Worm (Caenorhabditis elegans): ENCODE results near the gene ZK856.19.

ce11 chrV:10220605-10221004, 15.9 kb upstream of the ZK856.19 start, which contains the start of gene C12D8.13:
- TF ChIP-seq pqm-1 (tag; optimal IDR thresholded peaks at IDR 0.05) (no peak), skn-1 (tag; optimal IDR thresholded peaks at IDR 0.05) (no peak), egl-27 (tag; optimal IDR thresholded peaks at IDR 0.05) (no peak), tbx-2 (tag; optimal IDR thresholded peaks at IDR 0.05) (no peak), nhr-12 (tag; optimal IDR thresholded peaks at IDR 0.05) (no peak), nhr-77 (tag; optimal IDR thresholded peaks at IDR 0.05) (no peak), nhr-237 (tag; optimal IDR thresholded peaks at IDR 0.05) (no peak), sea-2 (GFP tag; optimal IDR thresholded peaks at IDR 0.05) (no peak), nhr-28 (tag; optimal IDR thresholded peaks at IDR 0.05) (no peak), mml-1 (tag; optimal IDR thresholded peaks at IDR 0.05) (no peak)

Measured in whole organism, L3 larva.